Worm (Caenorhabditis elegans) whole organism, L4/young adult: ENCODE measurements around the gene dsl-7.

Source experiments
- W03F9.2 ChIP-seq: fragments of 150-350 bp; optimal IDR thresholded peaks from 2 replicates; lab custom pipeline; 2014; ENCODE audit warnings: missing biosample characterization, missing genetic modification characterization
- dao-5 ChIP-seq: sonication (generic microtip); optimal IDR thresholded peaks from 2 replicates; lab custom pipeline; 2016; ENCODE audit warnings: missing genotype, missing genetic modification characterization, moderate library complexity, missing compliant biosample characterization
- him-1 ChIP-seq: sonication (generic microtip); optimal IDR thresholded peaks from 2 replicates; lab custom pipeline; 2016; ENCODE audit warnings: missing genotype, missing genetic modification reagents, missing genetic modification characterization, missing compliant biosample characterization

dsl-7 gene

ce11 chrV:12992891-12993290 is at the start of gene dsl-7, which contains the start of gene F15B9.11:
dsl-7 (plus strand) TSS chrV:12993150.
F15B9.11 (minus strand) TSS chrV:12992895.
- TF ChIP-seq him-1 (tag; lab: Kevin White, UChicago), result no peak
- no peak for TF ChIP-seq dao-5 (tag; lab: Kevin White, UChicago)
- TF ChIP-seq W03F9.2 (tag; lab: Kevin White, UChicago), result no peak

ce11 chrV:12943399-12943798 is 49.6 kb upstream of the dsl-7 start:
- TF ChIP-seq dao-5 (tag; lab: Kevin White, UChicago) (no peak), him-1 (tag; lab: Kevin White, UChicago) (no peak), W03F9.2 (tag; lab: Kevin White, UChicago) (no peak)

- TF ChIP-seq W03F9.2 (tag; lab: Kevin White, UChicago), result no peak
- no peak for TF ChIP-seq dao-5 (tag; lab: Kevin White, UChicago)
- TF ChIP-seq him-1 (tag; lab: Kevin White, UChicago), result no peak
These were observed 48.7 kb upstream of the dsl-7 start, which contains the start of gene T16G1.3 for ce11 chrV:12944229-12944628. T16G1.3 (minus strand) TSS chrV:12944329.

- TF ChIP-seq W03F9.2 (tag; lab: Kevin White, UChicago) (no peak), him-1 (tag; lab: Kevin White, UChicago) (no peak), dao-5 (tag; lab: Kevin White, UChicago) (no peak)
These were observed 48.2 kb upstream of the dsl-7 start, which contains the start of gene grl-2 for ce11 chrV:12944775-12945174. grl-2 (plus strand) TSS chrV:12945075.

- TF ChIP-seq W03F9.2 (tag; lab: Kevin White, UChicago) (no peak), dao-5 (tag; lab: Kevin White, UChicago) (no peak), him-1 (tag; lab: Kevin White, UChicago) (no peak)
These were observed 43.3 kb upstream of the dsl-7 start, which contains the start of gene T16G1.13 for ce11 chrV:12949607-12950006. T16G1.13 (plus strand) TSS chrV:12949907.

- TF ChIP-seq dao-5 (tag; lab: Kevin White, UChicago), result no peak
- no peak for TF ChIP-seq W03F9.2 (tag; lab: Kevin White, UChicago)
- TF ChIP-seq him-1 (tag; lab: Kevin White, UChicago), result no peak
These were observed 42.0 kb upstream of the dsl-7 start, which contains the start of the genes T16G1.9 and T16G1.18 for ce11 chrV:12950812-12951528. T16G1.9 (minus strand) TSS chrV:12950862. T16G1.18 (plus strand) TSS chrV:12951304.

ce11 chrV:12952287-12952686 is 40.7 kb upstream of the dsl-7 start, which contains the start of gene pqn-68:
pqn-68 (plus strand) TSS chrV:12952636.
- no peak for TF ChIP-seq him-1 (tag; lab: Kevin White, UChicago)

ce11 chrV:12953702-12954101 is 39.2 kb upstream of the dsl-7 start, which contains the start of gene eif-3.K:
eif-3.K (plus strand) TSS chrV:12954002.
- TF ChIP-seq dao-5 (tag; lab: Kevin White, UChicago) (no peak), him-1 (tag; lab: Kevin White, UChicago) (no peak), W03F9.2 (tag; lab: Kevin White, UChicago) (no peak)

- TF ChIP-seq him-1 (tag; lab: Kevin White, UChicago), result no peak
- TF ChIP-seq W03F9.2 (tag; lab: Kevin White, UChicago), result no peak
- no peak for TF ChIP-seq dao-5 (tag; lab: Kevin White, UChicago)
These were observed 38.7 kb upstream of the dsl-7 start for ce11 chrV:12954261-12954660.

ce11 chrV:12961085-12961560 is 31.8 kb upstream of the dsl-7 start, which contains the start of gene mpst-7:
mpst-7 (minus strand) TSS chrV:12961135.
- TF ChIP-seq him-1 (tag; lab: Kevin White, UChicago) (no peak), dao-5 (tag; lab: Kevin White, UChicago) (no peak), W03F9.2 (tag; lab: Kevin White, UChicago) (no peak)

ce11 chrV:12963192-12963591 is 29.8 kb upstream of the dsl-7 start, which contains the start of gene hrg-9:
hrg-9 (minus strand) TSS chrV:12963343.
- TF ChIP-seq W03F9.2 (tag; lab: Kevin White, UChicago), result no peak
- TF ChIP-seq dao-5 (tag; lab: Kevin White, UChicago), result no peak
- TF ChIP-seq him-1 (tag; lab: Kevin White, UChicago), result no peak

- TF ChIP-seq W03F9.2 (tag; lab: Kevin White, UChicago) (no peak), him-1 (tag; lab: Kevin White, UChicago) (no peak), dao-5 (tag; lab: Kevin White, UChicago) (no peak)
These were observed 28.9 kb upstream of the dsl-7 start, which contains the start of gene srd-35 for ce11 chrV:12964076-12964475. srd-35 (plus strand) TSS chrV:12964376.

- TF ChIP-seq W03F9.2 (tag; lab: Kevin White, UChicago) (no peak), him-1 (tag; lab: Kevin White, UChicago) (no peak), dao-5 (tag; lab: Kevin White, UChicago) (no peak)
These were observed 25.8 kb upstream of the dsl-7 start, which contains the start of gene R186.3 for ce11 chrV:12967110-12967509. R186.3 (minus strand) TSS chrV:12967210.
